Fruit fly (Drosophila melanogaster) whole organism, embryonic: ENCODE results near the gene asf1.

Experiments
- Abd-B ChIP-seq: fragments of 200-800 bp; sonication (Bioruptor generic); optimal IDR thresholded peaks from 2 replicates; lab custom pipeline; 2018; ENCODE audit warnings: missing biosample characterization, mild to moderate bottlenecking, missing genetic modification characterization, moderate library complexity
- Asciz ChIP-seq: fragments of 200-800 bp; sonication (Bioruptor generic); optimal IDR thresholded peaks from 2 replicates; lab custom pipeline; 2017; ENCODE audit warnings: missing biosample characterization, mild to moderate bottlenecking, missing genetic modification characterization, missing genetic modification reagents
- BtbVII ChIP-seq: fragments of 200-800 bp; sonication (Bioruptor generic); optimal IDR thresholded peaks from 3 replicates; lab custom pipeline; 2017; ENCODE audit warnings: missing biosample characterization, mild to moderate bottlenecking, missing genetic modification characterization
- CG12104 ChIP-seq: fragments of 200-800 bp; sonication (Bioruptor generic); optimal IDR thresholded peaks from 3 replicates; lab custom pipeline; 2016; ENCODE audit warnings: missing biosample characterization, missing genetic modification characterization
- CG12236 ChIP-seq: fragments of 200-800 bp; sonication (Bioruptor generic); optimal IDR thresholded peaks from 2 replicates; lab custom pipeline; 2016; ENCODE audit warnings: missing biosample characterization, missing genetic modification characterization
- CG12769 ChIP-seq: fragments of 200-800 bp; sonication (Bioruptor generic); optimal IDR thresholded peaks from 2 replicates; lab custom pipeline; 2019; ENCODE audit warnings: missing biosample characterization, mild to moderate bottlenecking, missing genetic modification characterization, moderate library complexity
- CG13296 ChIP-seq: fragments of 200-800 bp; sonication (Bioruptor generic); optimal IDR thresholded peaks from 3 replicates; lab custom pipeline; 2018; ENCODE audit warnings: missing biosample characterization, mild to moderate bottlenecking, missing genetic modification characterization
- CG13775 ChIP-seq: fragments of 200-800 bp; sonication (Bioruptor generic); optimal IDR thresholded peaks from 3 replicates; lab custom pipeline; 2017; ENCODE audit warnings: missing biosample characterization, mild to moderate bottlenecking, missing genetic modification characterization
- CG14014 ChIP-seq: fragments of 200-800 bp; sonication (Bioruptor generic); IDR thresholded peaks from 2 replicates; pipeline ENCODE4 v1.3.6; 2022; ENCODE audit warnings: missing biosample characterization, missing genetic modification characterization
- CG14710 ChIP-seq: fragments of 200-800 bp; sonication (Bioruptor generic); optimal IDR thresholded peaks from 3 replicates; lab custom pipeline; 2019; ENCODE audit warnings: missing biosample characterization, mild to moderate bottlenecking, missing genetic modification characterization, moderate library complexity
- CG17186 ChIP-seq: fragments of 200-800 bp; sonication (Bioruptor generic); optimal IDR thresholded peaks from 3 replicates; lab custom pipeline; 2017; ENCODE audit warnings: missing biosample characterization, missing genetic modification reagents, missing genetic modification characterization
- CG17359 ChIP-seq: fragments of 200-800 bp; sonication (Bioruptor generic); optimal IDR thresholded peaks from 3 replicates; lab custom pipeline; 2018; ENCODE audit warnings: missing biosample characterization, mild to moderate bottlenecking, missing genetic modification characterization, moderate library complexity
- CG17385 ChIP-seq: fragments of 200-800 bp; sonication (Bioruptor generic); optimal IDR thresholded peaks from 3 replicates; lab custom pipeline; 2018; ENCODE audit warnings: missing biosample characterization, mild to moderate bottlenecking, missing genetic modification characterization
- CG2202 ChIP-seq: fragments of 200-800 bp; sonication (Bioruptor generic); optimal IDR thresholded peaks from 2 replicates; lab custom pipeline; 2018; ENCODE audit warnings: missing biosample characterization, mild to moderate bottlenecking, missing genetic modification characterization
- CG2712 ChIP-seq: fragments of 200-800 bp; optimal IDR thresholded peaks from 3 replicates; lab custom pipeline; 2019; ENCODE audit warnings: missing biosample characterization, mild to moderate bottlenecking, missing genetic modification characterization, moderate library complexity
- CG4328 ChIP-seq: fragments of 200-800 bp; sonication (Bioruptor generic); optimal IDR thresholded peaks from 3 replicates; lab custom pipeline; 2017; ENCODE audit warnings: missing biosample characterization, missing genetic modification reagents, missing genetic modification characterization
- CG6254 ChIP-seq: fragments of 200-800 bp; sonication (Bioruptor generic); optimal IDR thresholded peaks from 3 replicates; lab custom pipeline; 2017; ENCODE audit warnings: mild to moderate bottlenecking, missing biosample characterization, missing genetic modification reagents, missing genetic modification characterization
- CG6813 ChIP-seq: fragments of 200-800 bp; sonication (Bioruptor generic); optimal IDR thresholded peaks from 2 replicates; lab custom pipeline; 2017; ENCODE audit warnings: missing biosample characterization, missing genetic modification characterization, mild to moderate bottlenecking, moderate library complexity, missing genetic modification reagents
- CG7271 ChIP-seq: fragments of 200-800 bp; sonication (Bioruptor generic); optimal IDR thresholded peaks from 2 replicates; lab custom pipeline; 2018; ENCODE audit warnings: missing biosample characterization, mild to moderate bottlenecking, missing genetic modification characterization, moderate library complexity
- CG7786 ChIP-seq: fragments of 200-800 bp; sonication (Bioruptor generic); optimal IDR thresholded peaks from 2 replicates; lab custom pipeline; 2016; ENCODE audit warnings: missing biosample characterization, missing genetic modification characterization
- CG8478 ChIP-seq: fragments of >200 bp; optimal IDR thresholded peaks from 2 replicates; lab custom pipeline; 2018
- CG9817 ChIP-seq: fragments of 200-800 bp; sonication (Bioruptor generic); optimal IDR thresholded peaks from 2 replicates; lab custom pipeline; 2018; ENCODE audit warnings: missing biosample characterization, mild to moderate bottlenecking, missing genetic modification characterization, moderate library complexity
- Dref ChIP-seq: fragments of 200-800 bp; sonication (Bioruptor generic); IDR thresholded peaks from 2 replicates; pipeline ENCODE4 v1.3.6; 2022; ENCODE audit warnings: missing biosample characterization, missing genetic modification characterization
- Fer1 ChIP-seq: fragments of 200-800 bp; sonication (Bioruptor generic); optimal IDR thresholded peaks from 2 replicates; lab custom pipeline; 2017; ENCODE audit warnings: missing biosample characterization, mild to moderate bottlenecking, missing genetic modification characterization
- H15 ChIP-seq: fragments of 200-800 bp; sonication (Bioruptor generic); IDR thresholded peaks from 3 replicates; pipeline ENCODE4 v1.3.6; 2022; ENCODE audit warnings: missing biosample characterization, missing genetic modification characterization
- HLHmδ ChIP-seq: fragments of 200-800 bp; sonication (Bioruptor generic); optimal IDR thresholded peaks from 2 replicates; lab custom pipeline; 2018; ENCODE audit warnings: missing biosample characterization, mild to moderate bottlenecking, missing genetic modification characterization, moderate library complexity
- Hr51 ChIP-seq, 2 experiments: fragments of 200-800 bp; sonication (Bioruptor generic); optimal IDR thresholded peaks; 2 replicates in 1 of 2; 3 replicates in 1 of 2; lab custom pipeline; 2016 to 2018; ENCODE audit warnings: missing biosample characterization in 2 of 2, missing genetic modification characterization in 2 of 2, mild to moderate bottlenecking in 1 of 2, moderate library complexity in 1 of 2
- Med ChIP-seq: fragments of 200-800 bp; sonication (Bioruptor generic); peaks from one replicate; lab custom pipeline; 2016; ENCODE audit warnings: missing biosample characterization, missing genetic modification characterization, mild to moderate bottlenecking, inconsistent platforms, moderate library complexity
- Mrtf ChIP-seq: fragments of 200-800 bp; sonication (Bioruptor generic); IDR thresholded peaks from 3 replicates; pipeline ENCODE4 v1.3.6; 2022; ENCODE audit warnings: missing biosample characterization, missing genetic modification characterization
- Optix ChIP-seq: fragments of 200-800 bp; sonication (Bioruptor generic); IDR thresholded peaks from 3 replicates; pipeline ENCODE4 v1.3.6; 2022; ENCODE audit warnings: missing biosample characterization, missing genetic modification characterization
- Vsx1 ChIP-seq: fragments of 200-800 bp; sonication (Bioruptor generic); optimal IDR thresholded peaks from 2 replicates; lab custom pipeline; 2017; ENCODE audit warnings: missing biosample characterization, mild to moderate bottlenecking, missing genetic modification characterization, missing genetic modification reagents
- ac ChIP-seq: fragments of 200-800 bp; sonication (Bioruptor generic); optimal IDR thresholded peaks from 3 replicates; lab custom pipeline; 2017; ENCODE audit warnings: missing biosample characterization, mild to moderate bottlenecking, missing genetic modification characterization
- ara ChIP-seq: fragments of 200-800 bp; sonication (Bioruptor generic); IDR thresholded peaks from 2 replicates; pipeline ENCODE4 v1.3.6; 2022; ENCODE audit warnings: missing biosample characterization, missing genetic modification characterization
- chinmo ChIP-seq: fragments of 200-800 bp; sonication (Bioruptor generic); IDR thresholded peaks from 4 replicates; pipeline ENCODE4 v1.3.6; 2022; ENCODE audit warnings: missing biosample characterization, missing genetic modification characterization; ENCODE audit not compliant: partially characterized antibody
- chm ChIP-seq: fragments of 200-800 bp; sonication (Bioruptor generic); IDR thresholded peaks from 2 replicates; pipeline ENCODE4 v1.3.6; 2022; ENCODE audit warnings: missing biosample characterization, missing genetic modification characterization
- dmrt99B ChIP-seq: fragments of 200-800 bp; sonication (Bioruptor generic); optimal IDR thresholded peaks from 2 replicates; lab custom pipeline; 2018; ENCODE audit warnings: missing biosample characterization, mild to moderate bottlenecking, missing genetic modification characterization, moderate library complexity
- eve ChIP-seq, 2 experiments: fragments of >200 bp; optimal IDR thresholded peaks; 2 replicates each; lab custom pipeline; 2017; ENCODE audit warnings: missing biosample characterization in 2 of 2, missing genetic modification characterization in 2 of 2
- fd96Cb ChIP-seq: fragments of 200-800 bp; sonication (Bioruptor generic); optimal IDR thresholded peaks from 2 replicates; lab custom pipeline; 2018; ENCODE audit warnings: missing biosample characterization, mild to moderate bottlenecking, missing genetic modification characterization, moderate library complexity
- gcm ChIP-seq: fragments of 200-800 bp; sonication (Bioruptor generic); optimal IDR thresholded peaks from 2 replicates; lab custom pipeline; 2019; ENCODE audit warnings: missing biosample characterization, mild to moderate bottlenecking, missing genetic modification characterization, moderate library complexity
- lmd ChIP-seq: fragments of 200-800 bp; sonication (Bioruptor generic); IDR thresholded peaks from 2 replicates; pipeline ENCODE4 v1.3.6; 2022; ENCODE audit warnings: missing biosample characterization, missing genetic modification characterization
- mam ChIP-seq: fragments of 200-800 bp; sonication (Bioruptor generic); optimal IDR thresholded peaks from 3 replicates; lab custom pipeline; 2016; ENCODE audit warnings: missing biosample characterization, missing genetic modification characterization
- pnt ChIP-seq: fragments of 200-800 bp; sonication (Bioruptor generic); optimal IDR thresholded peaks from 3 replicates; lab custom pipeline; 2016; ENCODE audit warnings: missing biosample characterization, missing genetic modification characterization
- ranshi ChIP-seq: fragments of 200-800 bp; sonication (Bioruptor generic); IDR thresholded peaks from 2 replicates; pipeline ENCODE4 v1.3.6; 2022; ENCODE audit warnings: missing biosample characterization, missing genetic modification characterization
- sens-2 ChIP-seq: fragments of 200-800 bp; sonication (Bioruptor generic); IDR thresholded peaks from 2 replicates; pipeline ENCODE4 v1.3.6; 2022; ENCODE audit warnings: missing biosample characterization, missing genetic modification characterization
- stc ChIP-seq: fragments of 200-800 bp; sonication (Bioruptor generic); IDR thresholded peaks from 2 replicates; pipeline ENCODE4 v1.3.6; 2022; ENCODE audit warnings: missing biosample characterization, missing genetic modification characterization
- tgo ChIP-seq: fragments of 200-800 bp; sonication (Bioruptor generic); IDR thresholded peaks from 3 replicates; pipeline ENCODE4 v1.3.6; 2022; ENCODE audit warnings: missing biosample characterization, missing genetic modification characterization
- tna ChIP-seq: fragments of 200-800 bp; sonication (Bioruptor generic); IDR thresholded peaks from 2 replicates; pipeline ENCODE4 v1.3.6; 2022; ENCODE audit warnings: missing biosample characterization, missing genetic modification characterization; ENCODE audit not compliant: partially characterized antibody
- trh ChIP-seq: fragments of 200-800 bp; sonication (Bioruptor generic); optimal IDR thresholded peaks from 2 replicates; lab custom pipeline; 2016; ENCODE audit warnings: missing biosample characterization, missing genetic modification characterization
- unpg ChIP-seq: fragments of 200-800 bp; sonication (Bioruptor generic); optimal IDR thresholded peaks from 3 replicates; lab custom pipeline; 2018; ENCODE audit warnings: missing biosample characterization, mild to moderate bottlenecking, missing genetic modification characterization, moderate library complexity
- vvl ChIP-seq: fragments of 200-800 bp; sonication (Bioruptor generic); IDR thresholded peaks from 2 replicates; pipeline ENCODE4 v1.3.6; 2022; ENCODE audit warnings: missing biosample characterization, missing genetic modification characterization

Gene asf1

dm6 chr3L:19655923-19656322 is 37.2 kb downstream of the asf1 start (continued):
- peak; percentile 25 for TF ChIP-seq Abd-B (GFP tag; lab: Kevin White, UChicago)
- TF ChIP-seq CG14014 (GFP tag; lab: Robert Waterston, UW), result 0 out of 2 replicates have a peak, but pooled peaks have one; percentile 48
- peak; percentile 80 for TF ChIP-seq vvl (GFP tag; lab: Robert Waterston, UW)
- peak; percentile 55 for TF ChIP-seq stc (GFP tag; lab: Robert Waterston, UW)
- no peak for TF ChIP-seq CG17186 (GFP tag; lab: Kevin White, UChicago)
- TF ChIP-seq ac (GFP tag; lab: Kevin White, UChicago), result peak; percentile 14
- TF ChIP-seq tna (GFP tag; lab: Robert Waterston, UW), result no peak
- no peak for TF ChIP-seq Dref (GFP tag; lab: Robert Waterston, UW)
- TF ChIP-seq Med, result peak; percentile 86
- TF ChIP-seq CG9817 (tag; lab: Kevin White, UChicago), result peak; percentile 24
- TF ChIP-seq fd96Cb (tag; lab: Kevin White, UChicago), result peak; percentile 61
- peak; percentile 59 for TF ChIP-seq CG12104 (GFP tag; lab: Kevin White, UChicago)
- TF ChIP-seq sens-2 (GFP tag; lab: Robert Waterston, UW), result no peak
- TF ChIP-seq Hr51 (GFP tag; optimal IDR thresholded peaks at IDR 0.05; lab: Kevin White, UChicago), result peak in 1 of 2 experiments; percentile 55
- peak in 1 of 2 experiments; percentile 87 for TF ChIP-seq eve (GFP tag; optimal IDR thresholded peaks at IDR 0.05; lab: Kevin White, UChicago)
- TF ChIP-seq CG7786 (GFP tag; lab: Kevin White, UChicago), result no peak
- peak; percentile 55; the same call in 1 of the 2 replicates for TF ChIP-seq lmd (GFP tag; lab: Robert Waterston, UW)
- peak; percentile 57; the same call in 2 of the 3 replicates for TF ChIP-seq Mrtf (GFP tag; lab: Robert Waterston, UW)
- TF ChIP-seq Optix (GFP tag; lab: Robert Waterston, UW), result no peak
- TF ChIP-seq unpg, result peak; percentile 55
- TF ChIP-seq CG2202, result peak; percentile 67
- peak; percentile 25 for TF ChIP-seq CG13775
- peak; percentile 36 for TF ChIP-seq CG13296
- 0 out of 2 replicates have a peak, but pooled peaks have one; percentile 27 for TF ChIP-seq chm
- peak; percentile 57 for TF ChIP-seq CG17359 (tag; lab: Kevin White, UChicago)
- TF ChIP-seq CG2712 (tag; lab: Kevin White, UChicago), result peak; percentile 77
- peak; percentile 33; the same call in 1 of the 3 replicates for TF ChIP-seq H15 (GFP tag; lab: Robert Waterston, UW)
- peak; percentile 59 for TF ChIP-seq CG14710 (tag; lab: Kevin White, UChicago)
- TF ChIP-seq ranshi, result peak; percentile 12; the same call in 1 of the 2 replicates
- peak; percentile 38 for TF ChIP-seq CG17385
- TF ChIP-seq CG6254 (GFP tag; lab: Kevin White, UChicago), result peak; percentile 27
- peak; percentile 2 for TF ChIP-seq pnt (GFP tag; lab: Kevin White, UChicago)
- TF ChIP-seq HLHmδ (GFP tag; lab: Kevin White, UChicago), result peak; percentile 28
- peak; percentile 40; the same call in 2 of the 3 replicates for TF ChIP-seq tgo (GFP tag; lab: Robert Waterston, UW)
- peak; percentile 13 for TF ChIP-seq CG12236 (GFP tag; lab: Kevin White, UChicago)
- TF ChIP-seq CG7271 (tag; lab: Kevin White, UChicago), result peak; percentile 35
- no peak for TF ChIP-seq CG12769
- TF ChIP-seq Vsx1 (GFP tag; lab: Kevin White, UChicago), result peak; percentile 32
- TF ChIP-seq dmrt99B (tag; lab: Kevin White, UChicago), result peak; percentile 76
- TF ChIP-seq CG4328 (GFP tag; lab: Kevin White, UChicago), result peak; percentile 33
- TF ChIP-seq Fer1 (GFP tag; lab: Kevin White, UChicago), result no peak
- TF ChIP-seq gcm (GFP tag; lab: Kevin White, UChicago), result peak; percentile 58
- TF ChIP-seq Asciz (GFP tag; lab: Kevin White, UChicago), result peak; percentile 73
- TF ChIP-seq CG8478 (lab: Kevin White, UChicago), result no peak
- TF ChIP-seq CG6813 (GFP tag; lab: Kevin White, UChicago), result peak; percentile 55
- no peak for TF ChIP-seq mam (GFP tag; lab: Kevin White, UChicago)
- TF ChIP-seq chinmo (GFP tag; lab: Robert Waterston, UW), result no peak
- TF ChIP-seq ara (GFP tag; lab: Robert Waterston, UW), result peak; percentile 32; the same call in 1 of the 2 replicates
- TF ChIP-seq trh (GFP tag; lab: Kevin White, UChicago), result peak; percentile 15
- TF ChIP-seq BtbVII, result peak; percentile 52
